Fruit fly (Drosophila melanogaster) S2 (cell line): Measurements from ENCODE around the gene CG12990.

Experiments
- CG8478 ChIP-seq: fragments of >200 bp; optimal IDR thresholded peaks from 2 replicates; lab custom pipeline; 2018
- CTCF ChIP-seq, 2 experiments: fragments of >200 bp; optimal IDR thresholded peaks; 2 replicates each; lab custom pipeline; 2018

DNA sequence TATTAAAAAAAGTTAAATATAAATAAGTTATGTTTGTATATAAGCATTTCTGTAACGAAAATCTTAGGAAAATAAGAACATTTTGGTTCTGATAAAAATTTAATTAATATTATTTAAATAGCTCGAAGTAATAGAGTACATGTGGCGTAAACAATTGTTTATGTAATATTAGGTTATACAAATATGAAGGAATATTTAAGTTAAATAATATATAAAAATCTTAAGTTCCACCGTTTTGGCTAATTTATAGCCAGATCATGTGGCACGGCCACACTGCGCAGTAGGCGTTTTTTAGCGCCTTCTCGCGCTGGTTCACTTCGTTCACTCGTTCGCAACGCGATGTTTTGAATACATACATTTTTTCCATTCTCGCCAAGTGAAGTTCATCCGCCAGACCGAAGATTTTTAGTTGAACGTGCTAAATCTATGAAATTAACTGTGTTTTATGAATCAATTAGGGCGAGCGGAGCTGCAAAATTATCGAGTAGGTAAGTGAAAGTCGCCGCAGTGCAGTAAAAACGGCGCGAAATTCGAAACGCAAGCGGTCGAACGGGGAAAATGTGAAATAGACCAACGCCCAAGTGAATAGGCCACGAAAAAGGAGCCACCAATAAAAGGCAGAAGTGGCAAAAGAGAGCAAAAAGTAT, 14.5 kb downstream of the CG12990 start, which contains the start of gene beta-Spec:
- TF ChIP-seq CTCF (optimal IDR thresholded peaks at IDR 0.05; lab: Kevin White, UChicago), result no peak
- TF ChIP-seq CG8478 (lab: Kevin White, UChicago), result no peak
